Fruit fly (Drosophila melanogaster): Measurements from ENCODE around the gene frm.

- TF ChIP-seq Crg-1 (GFP tag; optimal IDR thresholded peaks at IDR 0.05), result no peak
- TF ChIP-seq Mnt (GFP tag; optimal IDR thresholded peaks at IDR 0.05), result no peak
- no peak for TF ChIP-seq toe (GFP tag; optimal IDR thresholded peaks at IDR 0.05)
- TF ChIP-seq CG1620 (GFP tag; optimal IDR thresholded peaks at IDR 0.05), result no peak
- TF ChIP-seq Clk (GFP tag; optimal IDR thresholded peaks at IDR 0.05), result no peak
- no peak for TF ChIP-seq pad (GFP tag; optimal IDR thresholded peaks at IDR 0.05)
- no peak for TF ChIP-seq tj (GFP tag; optimal IDR thresholded peaks at IDR 0.05)
- no peak for TF ChIP-seq CG12768 (GFP tag; optimal IDR thresholded peaks at IDR 0.05)
- no peak for TF ChIP-seq CG7045 (GFP tag; optimal IDR thresholded peaks at IDR 0.05)
- no peak for TF ChIP-seq CG33017 (tag; optimal IDR thresholded peaks at IDR 0.05)
- TF ChIP-seq ovo (GFP tag; optimal IDR thresholded peaks at IDR 0.05), result no peak
- no peak for TF ChIP-seq CG14711 (tag; optimal IDR thresholded peaks at IDR 0.05)
- no peak for TF ChIP-seq cic (GFP tag; optimal IDR thresholded peaks at IDR 0.05)
- no peak for TF ChIP-seq bab1 (GFP tag; optimal IDR thresholded peaks at IDR 0.05)
Measured at dm6 chr3L:5498858-5499257, 52.1 kb downstream of the frm start, which contains the start of gene blanks.
